Fruit fly (Drosophila melanogaster) whole organism, embryonic: ENCODE measurements around the gene CCT3.

Experiments used
- Abd-B ChIP-seq: fragments of 200-800 bp; sonication (Bioruptor generic); optimal IDR thresholded peaks from 2 replicates; lab custom pipeline; 2018; ENCODE audit warnings: missing biosample characterization, mild to moderate bottlenecking, missing genetic modification characterization, moderate library complexity
- Side ChIP-seq: fragments of 200-800 bp; sonication (Bioruptor generic); optimal IDR thresholded peaks from 2 replicates; lab custom pipeline; 2016; ENCODE audit warnings: missing biosample characterization, missing genetic modification characterization

- TF ChIP-seq Abd-B (GFP tag; lab: Kevin White, UChicago) (no peak), Side (GFP tag; lab: Kevin White, UChicago) (no peak)
Measured at dm6 chr3R:16605929-16606328, 41.5 kb upstream of the CCT3 start.
